Fruit fly (Drosophila melanogaster) whole organism, embryonic: ENCODE data around the gene CG11726.

Experiments used
- ATbp ChIP-seq: fragments of 200-800 bp; sonication (Bioruptor generic); optimal IDR thresholded peaks from 2 replicates; lab custom pipeline; 2017; ENCODE audit warnings: missing biosample characterization, mild to moderate bottlenecking, missing genetic modification characterization, missing genetic modification reagents
- Ada2b ChIP-seq: fragments of 200-800 bp; sonication (Bioruptor generic); IDR thresholded peaks from 2 replicates; pipeline ENCODE4 v1.3.6; 2022; ENCODE audit warnings: missing biosample characterization, missing genetic modification characterization
- Awh ChIP-seq: fragments of 200-800 bp; sonication (Bioruptor generic); IDR thresholded peaks from 2 replicates; pipeline ENCODE4, ENCODE4 v1.3.6; 2022; ENCODE audit warnings: missing biosample characterization, missing genetic modification characterization
- B-H2 ChIP-seq: fragments of 200-800 bp; sonication (Bioruptor generic); optimal IDR thresholded peaks from 2 replicates; lab custom pipeline; 2018; ENCODE audit warnings: missing biosample characterization, mild to moderate bottlenecking, missing genetic modification characterization
- Bdp1 ChIP-seq: fragments of 200-800 bp; sonication (Bioruptor generic); optimal IDR thresholded peaks from 3 replicates; lab custom pipeline; 2016; ENCODE audit warnings: missing biosample characterization, missing genetic modification characterization
- Bgb ChIP-seq: fragments of 200-800 bp; sonication (Bioruptor generic); IDR thresholded peaks from 2 replicates; pipeline ENCODE4 v1.3.6; 2022; ENCODE audit warnings: missing biosample characterization, missing genetic modification characterization; ENCODE audit not compliant: partially characterized antibody
- CG10321 ChIP-seq: fragments of 200-800 bp; sonication (Bioruptor generic); IDR thresholded peaks from 2 replicates; pipeline ENCODE4 v1.3.6; 2022; ENCODE audit warnings: missing biosample characterization, missing genetic modification characterization
- CG10462 ChIP-seq: fragments of 200-800 bp; sonication (Bioruptor generic); optimal IDR thresholded peaks from 2 replicates; lab custom pipeline; 2016; ENCODE audit warnings: missing biosample characterization, missing genetic modification characterization
- CG11093 ChIP-seq: fragments of 200-800 bp; sonication (Bioruptor generic); IDR thresholded peaks from 3 replicates; pipeline ENCODE4 v1.3.6; 2022; ENCODE audit warnings: missing biosample characterization, missing genetic modification characterization
- CG11398 ChIP-seq: fragments of 200-800 bp; sonication (Bioruptor generic); optimal IDR thresholded peaks from 2 replicates; lab custom pipeline; 2016; ENCODE audit warnings: missing biosample characterization, missing genetic modification characterization
- CG11456 ChIP-seq: fragments of 200-800 bp; sonication (Bioruptor generic); IDR thresholded peaks from 3 replicates; pipeline ENCODE4 v1.3.6; 2022; ENCODE audit warnings: missing biosample characterization, missing genetic modification characterization
- CG15011 ChIP-seq: fragments of 200-800 bp; sonication (Bioruptor generic); optimal IDR thresholded peaks from 3 replicates; lab custom pipeline; 2018; ENCODE audit warnings: missing biosample characterization, mild to moderate bottlenecking, missing genetic modification characterization
- CG16815 ChIP-seq: fragments of 200-800 bp; sonication (Bioruptor generic); optimal IDR thresholded peaks from 3 replicates; lab custom pipeline; 2017; ENCODE audit warnings: missing biosample characterization, mild to moderate bottlenecking, missing genetic modification characterization
- CG17612 ChIP-seq: fragments of 200-800 bp; sonication (Bioruptor generic); IDR thresholded peaks from 2 replicates; pipeline ENCODE4 v1.3.6; 2022; ENCODE audit warnings: missing biosample characterization, missing genetic modification characterization
- CG2116 ChIP-seq: fragments of 200-800 bp; sonication (Bioruptor generic); optimal IDR thresholded peaks from 3 replicates; lab custom pipeline; 2018; ENCODE audit warnings: missing biosample characterization, mild to moderate bottlenecking, missing genetic modification characterization
- CG33557 ChIP-seq: fragments of 200-800 bp; sonication (Bioruptor generic); optimal IDR thresholded peaks from 2 replicates; lab custom pipeline; 2019; ENCODE audit warnings: missing biosample characterization, mild to moderate bottlenecking, missing genetic modification characterization, moderate library complexity
- CG3407 ChIP-seq: fragments of 200-800 bp; sonication (Bioruptor generic); optimal IDR thresholded peaks from 2 replicates; lab custom pipeline; 2018; ENCODE audit warnings: missing biosample characterization, mild to moderate bottlenecking, missing genetic modification characterization
- CG34422 ChIP-seq: fragments of 200-800 bp; sonication (Bioruptor generic); IDR thresholded peaks from 3 replicates; pipeline ENCODE4 v1.3.6; 2022; ENCODE audit warnings: missing biosample characterization, missing genetic modification characterization
- CG4424 ChIP-seq: fragments of 200-800 bp; sonication (Bioruptor generic); optimal IDR thresholded peaks from 3 replicates; lab custom pipeline; 2016; ENCODE audit warnings: missing biosample characterization, missing genetic modification characterization
- CG6765 ChIP-seq: fragments of 200-800 bp; sonication (Bioruptor generic); optimal IDR thresholded peaks from 3 replicates; lab custom pipeline; 2017; ENCODE audit warnings: missing biosample characterization, mild to moderate bottlenecking, missing genetic modification characterization
- CG7745 ChIP-seq: fragments of 200-800 bp; sonication (Bioruptor generic); optimal IDR thresholded peaks from 2 replicates; lab custom pipeline; 2018; ENCODE audit warnings: missing biosample characterization, mild to moderate bottlenecking, missing genetic modification characterization, moderate library complexity
- CG7839 ChIP-seq: fragments of 200-800 bp; sonication (Bioruptor generic); optimal IDR thresholded peaks from 3 replicates; lab custom pipeline; 2018; ENCODE audit warnings: missing biosample characterization, mild to moderate bottlenecking, missing genetic modification characterization, moderate library complexity
- CG8765 ChIP-seq: fragments of 200-800 bp; sonication (Bioruptor generic); IDR thresholded peaks from 2 replicates; pipeline ENCODE4 v1.3.6; 2022; ENCODE audit warnings: missing biosample characterization, missing genetic modification characterization
- Camta ChIP-seq: fragments of 200-800 bp; sonication (Bioruptor generic); optimal IDR thresholded peaks from 2 replicates; lab custom pipeline; 2016; ENCODE audit warnings: missing biosample characterization, missing genetic modification characterization
- Deaf1 ChIP-seq: fragments of 200-800 bp; optimal IDR thresholded peaks from 3 replicates; lab custom pipeline; 2019; ENCODE audit warnings: missing biosample characterization, mild to moderate bottlenecking, missing genetic modification characterization, moderate library complexity
- Dip3 ChIP-seq: fragments of 200-800 bp; sonication (Bioruptor generic); optimal IDR thresholded peaks from 3 replicates; lab custom pipeline; 2016; ENCODE audit warnings: missing biosample characterization, missing genetic modification characterization
- ERR ChIP-seq: fragments of 200-800 bp; sonication (Bioruptor generic); optimal IDR thresholded peaks from 2 replicates; lab custom pipeline; 2016; ENCODE audit warnings: missing biosample characterization, missing genetic modification characterization
- Gug ChIP-seq: fragments of 200-800 bp; sonication (Bioruptor generic); IDR thresholded peaks from 4 replicates; pipeline ENCODE4 v1.3.6; 2022; ENCODE audit warnings: missing biosample characterization, missing genetic modification characterization
- HLH3B ChIP-seq: fragments of 200-800 bp; sonication (Bioruptor generic); IDR thresholded peaks from 2 replicates; pipeline ENCODE4 v1.3.6; 2022; ENCODE audit warnings: missing biosample characterization, missing genetic modification characterization
- MTF-1 ChIP-seq: fragments of 200-800 bp; sonication (Bioruptor generic); optimal IDR thresholded peaks from 2 replicates; lab custom pipeline; 2018; ENCODE audit warnings: missing biosample characterization, mild to moderate bottlenecking, missing genetic modification characterization, borderline replicate concordance
- NK7.1 ChIP-seq: fragments of 200-800 bp; sonication (Bioruptor generic); optimal IDR thresholded peaks from 3 replicates; lab custom pipeline; 2016; ENCODE audit warnings: missing biosample characterization, missing genetic modification characterization
- Sry-δ ChIP-seq: fragments of 200-800 bp; sonication (Bioruptor generic); optimal IDR thresholded peaks from 2 replicates; lab custom pipeline; 2016; ENCODE audit warnings: missing biosample characterization, missing genetic modification characterization
- Trl ChIP-seq, 3 experiments: fragments of >200 bp in 2 of 3; fragments of 200-800 bp in 1 of 3; sonication (Bioruptor generic) in 1 of 3; optimal IDR thresholded peaks; 2 replicates in 1 of 3; 3 replicates in 2 of 3; lab custom pipeline; 2016 to 2017; ENCODE audit warnings: missing biosample characterization in 1 of 3, missing genetic modification characterization in 1 of 3
- ara ChIP-seq: fragments of 200-800 bp; sonication (Bioruptor generic); IDR thresholded peaks from 2 replicates; pipeline ENCODE4 v1.3.6; 2022; ENCODE audit warnings: missing biosample characterization, missing genetic modification characterization
- ato ChIP-seq: fragments of 200-800 bp; sonication (Bioruptor generic); IDR thresholded peaks from 2 replicates; pipeline ENCODE4 v1.3.6; 2022; ENCODE audit warnings: missing biosample characterization, missing genetic modification characterization; ENCODE audit not compliant: partially characterized antibody
- bsh ChIP-seq, 2 experiments: fragments of 200-800 bp; sonication (Bioruptor generic); optimal IDR thresholded peaks; 2 replicates each; lab custom pipeline; 2017 to 2018; ENCODE audit warnings: mild to moderate bottlenecking in 2 of 2, missing biosample characterization in 2 of 2, missing genetic modification characterization in 2 of 2, moderate library complexity in 1 of 2
- cg ChIP-seq: fragments of 200-800 bp; sonication (Bioruptor generic); optimal IDR thresholded peaks from 3 replicates; lab custom pipeline; 2019; ENCODE audit warnings: missing biosample characterization, mild to moderate bottlenecking, missing genetic modification characterization, moderate library complexity
- chm ChIP-seq: fragments of 200-800 bp; sonication (Bioruptor generic); IDR thresholded peaks from 2 replicates; pipeline ENCODE4 v1.3.6; 2022; ENCODE audit warnings: missing biosample characterization, missing genetic modification characterization
- ci ChIP-seq: fragments of 200-800 bp; sonication (Bioruptor generic); IDR thresholded peaks from 3 replicates; pipeline ENCODE4 v1.3.6; 2022; ENCODE audit warnings: missing biosample characterization, missing genetic modification characterization
- croc ChIP-seq: fragments of 200-800 bp; sonication (Bioruptor generic); conservative IDR thresholded peaks from 3 replicates; pipeline ENCODE4 v1.3.6; 2022; ENCODE audit warnings: missing biosample characterization, missing genetic modification characterization
- ems ChIP-seq: fragments of 200-800 bp; sonication (Bioruptor generic); optimal IDR thresholded peaks from 3 replicates; lab custom pipeline; 2016; ENCODE audit warnings: missing biosample characterization, missing genetic modification characterization
- fd3F ChIP-seq: fragments of 200-800 bp; sonication (Bioruptor generic); optimal IDR thresholded peaks from 2 replicates; lab custom pipeline; 2018; ENCODE audit warnings: missing biosample characterization, mild to moderate bottlenecking, missing genetic modification characterization, moderate library complexity
- inv ChIP-seq: fragments of 200-800 bp; sonication (Bioruptor generic); IDR thresholded peaks from 2 replicates; pipeline ENCODE4 v1.3.6; 2022; ENCODE audit warnings: missing biosample characterization, missing genetic modification characterization; ENCODE audit not compliant: partially characterized antibody
- luna ChIP-seq: fragments of 200-800 bp; sonication (Bioruptor generic); optimal IDR thresholded peaks from 2 replicates; lab custom pipeline; 2016; ENCODE audit warnings: missing biosample characterization, missing genetic modification characterization
- nau ChIP-seq: fragments of 200-800 bp; sonication (Bioruptor generic); optimal IDR thresholded peaks from 3 replicates; lab custom pipeline; 2017; ENCODE audit warnings: missing biosample characterization, mild to moderate bottlenecking, missing genetic modification characterization, missing genetic modification reagents
- odd ChIP-seq: fragments of 200-800 bp; sonication (Bioruptor generic); optimal IDR thresholded peaks from 2 replicates; lab custom pipeline; 2017; ENCODE audit warnings: missing biosample characterization, mild to moderate bottlenecking, missing genetic modification characterization
- pb ChIP-seq: fragments of 200-800 bp; sonication (Bioruptor generic); optimal IDR thresholded peaks from 3 replicates; lab custom pipeline; 2016; ENCODE audit warnings: missing biosample characterization, missing genetic modification characterization
- pum ChIP-seq: fragments of 200-800 bp; sonication (Bioruptor generic); optimal IDR thresholded peaks from 2 replicates; lab custom pipeline; 2016; ENCODE audit warnings: missing biosample characterization, missing genetic modification characterization
- sisA ChIP-seq: fragments of 200-800 bp; sonication (Bioruptor generic); IDR thresholded peaks from 2 replicates; pipeline ENCODE4 v1.3.6; 2022; ENCODE audit warnings: missing biosample characterization, missing genetic modification characterization
- sug ChIP-seq: fragments of 200-800 bp; optimal IDR thresholded peaks from 2 replicates; lab custom pipeline; 2019; ENCODE audit warnings: missing biosample characterization, mild to moderate bottlenecking, missing genetic modification characterization, moderate library complexity
- wor ChIP-seq: fragments of 200-800 bp; sonication (Bioruptor generic); IDR thresholded peaks from 2 replicates; pipeline ENCODE4 v1.3.6; 2022; ENCODE audit warnings: missing biosample characterization, missing genetic modification characterization

CG11726 gene

DNA sequence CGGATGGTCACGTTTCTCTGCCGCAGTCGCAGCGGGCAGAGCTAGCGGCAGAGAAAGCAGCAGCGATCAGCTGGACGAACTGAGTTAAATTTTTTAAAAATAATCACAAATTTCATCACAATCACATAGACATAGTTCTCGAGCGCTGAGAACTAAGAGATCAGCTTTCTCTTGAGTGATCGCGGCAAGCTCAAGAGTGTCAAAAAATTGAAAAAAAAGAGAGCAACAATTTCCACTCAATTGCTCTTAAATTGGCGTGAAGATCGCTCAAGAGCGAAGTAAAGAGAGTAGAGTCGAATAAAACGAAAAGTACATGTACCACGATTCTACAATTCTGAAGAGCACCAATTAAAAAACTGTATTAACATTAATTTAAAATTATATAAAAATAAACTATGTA is 33.9 kb downstream of the CG11726 start (continued):
- TF ChIP-seq ci (no peak), cg (GFP tag; lab: Kevin White, UChicago) (peak; percentile 32), CG4424 (GFP tag; lab: Kevin White, UChicago) (no peak), Bgb (GFP tag; lab: Robert Waterston, UW) (peak; percentile 6; the same call in 1 of the 2 replicates), Gug (GFP tag; lab: Robert Waterston, UW) (no peak), pb (GFP tag; lab: Kevin White, UChicago) (no peak), MTF-1 (GFP tag; lab: Kevin White, UChicago) (no peak), ara (GFP tag; lab: Robert Waterston, UW) (no peak), luna (GFP tag; lab: Kevin White, UChicago) (no peak), ato (no peak), CG11456 (GFP tag; lab: Robert Waterston, UW) (no peak), Trl (optimal IDR thresholded peaks at IDR 0.05; lab: Kevin White, UChicago) (peak; percentile 91 to 93), Trl (GFP tag; optimal IDR thresholded peaks at IDR 0.05; lab: Kevin White, UChicago) (no peak), B-H2 (no peak), CG16815 (GFP tag; lab: Kevin White, UChicago) (no peak), HLH3B (GFP tag; lab: Robert Waterston, UW) (no peak), NK7.1 (GFP tag; lab: Kevin White, UChicago) (no peak), sisA (no peak)

DNA sequence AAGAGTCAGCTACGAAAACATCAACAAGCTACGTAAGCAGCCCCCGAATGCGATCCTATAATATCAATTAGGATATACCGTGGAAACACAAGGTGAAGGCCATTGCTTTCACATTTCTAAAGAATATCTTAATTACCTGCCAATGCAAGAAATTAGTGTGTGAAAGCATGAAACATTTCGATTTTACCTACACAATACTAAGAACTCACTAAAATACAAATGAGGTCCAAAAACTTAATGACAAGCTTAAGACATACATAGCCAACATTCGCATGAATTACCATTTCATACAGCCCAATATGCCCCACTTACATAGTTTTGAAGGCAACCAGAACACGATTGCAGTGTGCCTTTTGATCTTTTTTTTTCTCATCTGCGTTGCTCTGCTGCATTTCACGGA is 35.2 kb downstream of the CG11726 start:
- TF ChIP-seq Dip3 (GFP tag; lab: Kevin White, UChicago), result no peak
- no peak for TF ChIP-seq ERR (GFP tag; lab: Kevin White, UChicago)
- 0 out of 3 replicates have a peak, but pooled peaks have one; percentile 31 for TF ChIP-seq croc (GFP tag; lab: Robert Waterston, UW)
- no peak for TF ChIP-seq CG11093
- peak; percentile 15 for TF ChIP-seq CG10462
- no peak for TF ChIP-seq CG17612 (GFP tag; lab: Robert Waterston, UW)
- no peak for TF ChIP-seq CG33557
- no peak for TF ChIP-seq CG3407
- no peak for TF ChIP-seq nau
- peak; percentile 22 for TF ChIP-seq CG7839
- TF ChIP-seq CG15011 (GFP tag; lab: Kevin White, UChicago), result no peak
- no peak for TF ChIP-seq CG8765 (GFP tag; lab: Robert Waterston, UW)
- no peak for TF ChIP-seq chm (GFP tag; lab: Robert Waterston, UW)
- peak; percentile 30 to 56 for TF ChIP-seq bsh (GFP tag; optimal IDR thresholded peaks at IDR 0.05; lab: Kevin White, UChicago)
- TF ChIP-seq CG7745 (tag; lab: Kevin White, UChicago), result no peak
- no peak for TF ChIP-seq odd
- TF ChIP-seq pum (GFP tag; lab: Kevin White, UChicago), result no peak
- no peak for TF ChIP-seq CG6765 (GFP tag; lab: Kevin White, UChicago)
- no peak for TF ChIP-seq Bdp1 (GFP tag; lab: Kevin White, UChicago)
- no peak for TF ChIP-seq Ada2b (GFP tag; lab: Robert Waterston, UW)
- no peak for TF ChIP-seq sug (tag; lab: Kevin White, UChicago)
- 0 out of 2 replicates have a peak, but pooled peaks have one; percentile 30 for TF ChIP-seq wor (GFP tag; lab: Robert Waterston, UW)
- TF ChIP-seq ems (GFP tag; lab: Kevin White, UChicago), result no peak
- no peak for TF ChIP-seq ATbp (GFP tag; lab: Kevin White, UChicago)
- no peak for TF ChIP-seq Deaf1
- TF ChIP-seq CG11398 (GFP tag; lab: Kevin White, UChicago), result peak; percentile 8
- no peak for TF ChIP-seq inv (GFP tag; lab: Robert Waterston, UW)
- no peak for TF ChIP-seq Awh (GFP tag; lab: Robert Waterston, UW)
- TF ChIP-seq Sry-δ (GFP tag; lab: Kevin White, UChicago), result no peak
- no peak for TF ChIP-seq fd3F (GFP tag; lab: Kevin White, UChicago)
- TF ChIP-seq CG10321, result no peak
- no peak for TF ChIP-seq CG34422
- TF ChIP-seq MTF-1 (GFP tag; lab: Kevin White, UChicago), result no peak
- no peak for TF ChIP-seq CG2116 (GFP tag; lab: Kevin White, UChicago)
- TF ChIP-seq Camta (GFP tag; lab: Kevin White, UChicago), result no peak
